Fruit fly (Drosophila melanogaster) whole organism, embryonic: ENCODE data around the gene CG5535.

ENCODE experiments used
- Abd-B ChIP-seq: fragments of 200-800 bp; sonication (Bioruptor generic); optimal IDR thresholded peaks from 2 replicates; lab custom pipeline; 2018; ENCODE audit warnings: missing biosample characterization, mild to moderate bottlenecking, missing genetic modification characterization, moderate library complexity
- Asciz ChIP-seq: fragments of 200-800 bp; sonication (Bioruptor generic); optimal IDR thresholded peaks from 2 replicates; lab custom pipeline; 2017; ENCODE audit warnings: missing biosample characterization, mild to moderate bottlenecking, missing genetic modification characterization, missing genetic modification reagents
- CG11695 ChIP-seq: fragments of 200-800 bp; sonication (Bioruptor generic); IDR thresholded peaks from 3 replicates; pipeline ENCODE4 v1.3.6; 2022; ENCODE audit warnings: missing biosample characterization, missing genetic modification characterization
- CG12071 ChIP-seq: fragments of 200-800 bp; sonication (Bioruptor generic); optimal IDR thresholded peaks from 3 replicates; lab custom pipeline; 2018; ENCODE audit warnings: missing biosample characterization, mild to moderate bottlenecking, missing genetic modification characterization
- CG12299 ChIP-seq: fragments of 200-800 bp; sonication (Bioruptor generic); optimal IDR thresholded peaks from 2 replicates; lab custom pipeline; 2018; ENCODE audit warnings: missing biosample characterization, mild to moderate bottlenecking, missing genetic modification characterization
- CG13296 ChIP-seq: fragments of 200-800 bp; sonication (Bioruptor generic); optimal IDR thresholded peaks from 3 replicates; lab custom pipeline; 2018; ENCODE audit warnings: missing biosample characterization, mild to moderate bottlenecking, missing genetic modification characterization
- CG15011 ChIP-seq: fragments of 200-800 bp; sonication (Bioruptor generic); optimal IDR thresholded peaks from 3 replicates; lab custom pipeline; 2018; ENCODE audit warnings: missing biosample characterization, mild to moderate bottlenecking, missing genetic modification characterization
- CG17328 ChIP-seq: fragments of 200-800 bp; sonication (Bioruptor generic); IDR thresholded peaks from 2 replicates; pipeline ENCODE4 v1.3.6; 2022; ENCODE audit warnings: missing biosample characterization, missing genetic modification characterization
- CG17359 ChIP-seq: fragments of 200-800 bp; sonication (Bioruptor generic); optimal IDR thresholded peaks from 3 replicates; lab custom pipeline; 2018; ENCODE audit warnings: missing biosample characterization, mild to moderate bottlenecking, missing genetic modification characterization, moderate library complexity
- CG17568 ChIP-seq: fragments of 200-800 bp; sonication (Bioruptor generic); optimal IDR thresholded peaks from 2 replicates; lab custom pipeline; 2018; ENCODE audit warnings: missing biosample characterization, mild to moderate bottlenecking, missing genetic modification characterization, moderate library complexity
- CG30020 ChIP-seq: fragments of 200-800 bp; optimal IDR thresholded peaks from 2 replicates; lab custom pipeline; 2019; ENCODE audit warnings: missing biosample characterization, mild to moderate bottlenecking, missing genetic modification characterization, moderate library complexity
- CG32772 ChIP-seq: fragments of 200-800 bp; sonication (Bioruptor generic); IDR thresholded peaks from 2 replicates; pipeline ENCODE4 v1.3.6; 2022; ENCODE audit warnings: missing biosample characterization, missing genetic modification characterization
- CG43689 ChIP-seq: fragments of 200-800 bp; sonication (Bioruptor generic); IDR thresholded peaks from 2 replicates; pipeline ENCODE4 v1.3.6; 2022; ENCODE audit warnings: missing biosample characterization, missing genetic modification characterization
- CG6683 ChIP-seq: fragments of 200-800 bp; sonication (Bioruptor generic); optimal IDR thresholded peaks from 2 replicates; lab custom pipeline; 2017; ENCODE audit warnings: missing biosample characterization, mild to moderate bottlenecking, missing genetic modification characterization, missing genetic modification reagents
- CG8478 ChIP-seq: fragments of >200 bp; optimal IDR thresholded peaks from 2 replicates; lab custom pipeline; 2018
- CG8765 ChIP-seq: fragments of 200-800 bp; sonication (Bioruptor generic); IDR thresholded peaks from 2 replicates; pipeline ENCODE4 v1.3.6; 2022; ENCODE audit warnings: missing biosample characterization, missing genetic modification characterization
- CG9876 ChIP-seq: fragments of 200-800 bp; sonication (Bioruptor generic); optimal IDR thresholded peaks from 2 replicates; lab custom pipeline; 2016; ENCODE audit warnings: missing biosample characterization, missing genetic modification characterization
- CoRest ChIP-seq: fragments of 200-800 bp; sonication (Bioruptor generic); optimal IDR thresholded peaks from 3 replicates; lab custom pipeline; 2018; ENCODE audit warnings: missing biosample characterization, mild to moderate bottlenecking, missing genetic modification characterization, moderate library complexity
- D19B ChIP-seq: fragments of 200-800 bp; sonication (Bioruptor generic); optimal IDR thresholded peaks from 2 replicates; lab custom pipeline; 2017; ENCODE audit warnings: missing biosample characterization, mild to moderate bottlenecking, missing genetic modification characterization
- Dll ChIP-seq: fragments of 200-800 bp; sonication (Bioruptor generic); IDR thresholded peaks from 4 replicates; pipeline ENCODE4 v1.3.6; 2022; ENCODE audit warnings: missing biosample characterization, missing genetic modification characterization; ENCODE audit not compliant: partially characterized antibody
- Doc3 ChIP-seq: fragments of 200-800 bp; sonication (Bioruptor generic); IDR thresholded peaks from 3 replicates; pipeline ENCODE4 v1.3.6; 2022; ENCODE audit warnings: missing biosample characterization, missing genetic modification characterization; ENCODE audit not compliant: partially characterized antibody
- Dp ChIP-seq: fragments of 200-800 bp; sonication (Bioruptor generic); optimal IDR thresholded peaks from 2 replicates; lab custom pipeline; 2018; ENCODE audit warnings: missing biosample characterization, mild to moderate bottlenecking, missing genetic modification characterization, moderate library complexity
- Fer1 ChIP-seq: fragments of 200-800 bp; sonication (Bioruptor generic); optimal IDR thresholded peaks from 2 replicates; lab custom pipeline; 2017; ENCODE audit warnings: missing biosample characterization, mild to moderate bottlenecking, missing genetic modification characterization
- Gsc ChIP-seq: fragments of 200-800 bp; sonication (Bioruptor generic); IDR thresholded peaks from 2 replicates; pipeline ENCODE4 v1.3.6; 2022; ENCODE audit warnings: missing biosample characterization, missing genetic modification characterization
- Gug ChIP-seq: fragments of 200-800 bp; sonication (Bioruptor generic); IDR thresholded peaks from 4 replicates; pipeline ENCODE4 v1.3.6; 2022; ENCODE audit warnings: missing biosample characterization, missing genetic modification characterization
- H15 ChIP-seq: fragments of 200-800 bp; sonication (Bioruptor generic); IDR thresholded peaks from 3 replicates; pipeline ENCODE4 v1.3.6; 2022; ENCODE audit warnings: missing biosample characterization, missing genetic modification characterization
- Myb ChIP-seq: fragments of 200-800 bp; sonication (Bioruptor generic); optimal IDR thresholded peaks from 2 replicates; lab custom pipeline; 2016; ENCODE audit warnings: missing biosample characterization, missing genetic modification characterization
- NfI ChIP-seq: fragments of 200-800 bp; sonication (Bioruptor generic); optimal IDR thresholded peaks from 3 replicates; lab custom pipeline; 2018; ENCODE audit warnings: missing biosample characterization, mild to moderate bottlenecking, missing genetic modification characterization, moderate library complexity
- Optix ChIP-seq: fragments of 200-800 bp; sonication (Bioruptor generic); IDR thresholded peaks from 3 replicates; pipeline ENCODE4 v1.3.6; 2022; ENCODE audit warnings: missing biosample characterization, missing genetic modification characterization
- Rfx ChIP-seq: fragments of 200-800 bp; sonication (Bioruptor generic); IDR thresholded peaks from 2 replicates; pipeline ENCODE4 v1.3.6; 2022; ENCODE audit warnings: missing biosample characterization, missing genetic modification characterization
- Scr ChIP-seq: fragments of 200-800 bp; sonication (Bioruptor generic); IDR thresholded peaks from 2 replicates; pipeline ENCODE4 v1.3.6; 2022; ENCODE audit warnings: missing biosample characterization, missing genetic modification characterization; ENCODE audit not compliant: partially characterized antibody
- Stat92E ChIP-seq, 3 experiments: fragments of >200 bp in 2 of 3; fragments of 200-800 bp in 1 of 3; sonication (Bioruptor generic) in 1 of 3; optimal IDR thresholded peaks; 2 replicates each; lab custom pipeline; 2017 to 2019; ENCODE audit warnings: missing biosample characterization in 3 of 3, missing genetic modification characterization in 3 of 3, mild to moderate bottlenecking in 1 of 3, moderate library complexity in 1 of 3
- abd-A ChIP-seq: fragments of 200-800 bp; sonication (Bioruptor generic); optimal IDR thresholded peaks from 3 replicates; lab custom pipeline; 2019; ENCODE audit warnings: missing biosample characterization, mild to moderate bottlenecking, missing genetic modification characterization, moderate library complexity
- bab2 ChIP-seq: fragments of 200-800 bp; sonication (Bioruptor generic); optimal IDR thresholded peaks from 2 replicates; lab custom pipeline; 2016; ENCODE audit warnings: missing biosample characterization, missing genetic modification characterization
- cato ChIP-seq: fragments of 200-800 bp; sonication (Bioruptor generic); optimal IDR thresholded peaks from 2 replicates; lab custom pipeline; 2016; ENCODE audit warnings: missing biosample characterization, missing genetic modification characterization, borderline replicate concordance
- en ChIP-seq: fragments of 200-800 bp; sonication (Bioruptor generic); optimal IDR thresholded peaks from 2 replicates; lab custom pipeline; 2016; ENCODE audit warnings: missing biosample characterization, missing genetic modification characterization
- eve ChIP-seq, 2 experiments: fragments of >200 bp; optimal IDR thresholded peaks; 2 replicates each; lab custom pipeline; 2017; ENCODE audit warnings: missing biosample characterization in 2 of 2, missing genetic modification characterization in 2 of 2
- fd3F ChIP-seq: fragments of 200-800 bp; sonication (Bioruptor generic); optimal IDR thresholded peaks from 2 replicates; lab custom pipeline; 2018; ENCODE audit warnings: missing biosample characterization, mild to moderate bottlenecking, missing genetic modification characterization, moderate library complexity
- luna ChIP-seq: fragments of 200-800 bp; sonication (Bioruptor generic); optimal IDR thresholded peaks from 2 replicates; lab custom pipeline; 2016; ENCODE audit warnings: missing biosample characterization, missing genetic modification characterization
- oc ChIP-seq: fragments of 200-800 bp; sonication (Bioruptor generic); optimal IDR thresholded peaks from 2 replicates; lab custom pipeline; 2018; ENCODE audit warnings: missing biosample characterization, mild to moderate bottlenecking, missing genetic modification characterization, moderate library complexity
- peb ChIP-seq: fragments of 200-800 bp; sonication (Bioruptor generic); IDR thresholded peaks from 2 replicates; pipeline ENCODE4 v1.3.6; 2022; ENCODE audit warnings: missing biosample characterization, missing genetic modification characterization
- pzg ChIP-seq: fragments of 200-800 bp; sonication (Bioruptor generic); optimal IDR thresholded peaks from 3 replicates; lab custom pipeline; 2018; ENCODE audit warnings: missing biosample characterization, mild to moderate bottlenecking, missing genetic modification characterization, moderate library complexity
- repo ChIP-seq: fragments of 200-800 bp; sonication (Bioruptor generic); optimal IDR thresholded peaks from 2 replicates; lab custom pipeline; 2016; ENCODE audit warnings: missing biosample characterization, missing genetic modification characterization
- sens ChIP-seq: fragments of 200-800 bp; sonication (Bioruptor generic); peaks from one replicate; lab custom pipeline; 2016; ENCODE audit warnings: missing biosample characterization, missing genetic modification characterization
- sisA ChIP-seq: fragments of 200-800 bp; sonication (Bioruptor generic); IDR thresholded peaks from 2 replicates; pipeline ENCODE4 v1.3.6; 2022; ENCODE audit warnings: missing biosample characterization, missing genetic modification characterization
- slou ChIP-seq: fragments of 200-800 bp; sonication (Bioruptor generic); optimal IDR thresholded peaks from 3 replicates; lab custom pipeline; 2016; ENCODE audit warnings: missing biosample characterization, missing genetic modification characterization
- so ChIP-seq: fragments of 200-800 bp; sonication (Bioruptor generic); IDR thresholded peaks from 3 replicates; pipeline ENCODE4 v1.3.6; 2022; ENCODE audit warnings: missing biosample characterization, missing genetic modification characterization
- tll ChIP-seq, 2 experiments: fragments of 200-800 bp in 1 of 2; fragments of >200 bp in 1 of 2; sonication (Bioruptor generic) in 1 of 2; optimal IDR thresholded peaks; 2 replicates each; lab custom pipeline; 2017 to 2019; ENCODE audit warnings: missing biosample characterization in 2 of 2, missing genetic modification characterization in 2 of 2, mild to moderate bottlenecking in 1 of 2, moderate library complexity in 1 of 2
- trh ChIP-seq: fragments of 200-800 bp; sonication (Bioruptor generic); optimal IDR thresholded peaks from 2 replicates; lab custom pipeline; 2016; ENCODE audit warnings: missing biosample characterization, missing genetic modification characterization
- unpg ChIP-seq: fragments of 200-800 bp; sonication (Bioruptor generic); optimal IDR thresholded peaks from 3 replicates; lab custom pipeline; 2018; ENCODE audit warnings: missing biosample characterization, mild to moderate bottlenecking, missing genetic modification characterization, moderate library complexity

The CG5535 gene

DNA sequence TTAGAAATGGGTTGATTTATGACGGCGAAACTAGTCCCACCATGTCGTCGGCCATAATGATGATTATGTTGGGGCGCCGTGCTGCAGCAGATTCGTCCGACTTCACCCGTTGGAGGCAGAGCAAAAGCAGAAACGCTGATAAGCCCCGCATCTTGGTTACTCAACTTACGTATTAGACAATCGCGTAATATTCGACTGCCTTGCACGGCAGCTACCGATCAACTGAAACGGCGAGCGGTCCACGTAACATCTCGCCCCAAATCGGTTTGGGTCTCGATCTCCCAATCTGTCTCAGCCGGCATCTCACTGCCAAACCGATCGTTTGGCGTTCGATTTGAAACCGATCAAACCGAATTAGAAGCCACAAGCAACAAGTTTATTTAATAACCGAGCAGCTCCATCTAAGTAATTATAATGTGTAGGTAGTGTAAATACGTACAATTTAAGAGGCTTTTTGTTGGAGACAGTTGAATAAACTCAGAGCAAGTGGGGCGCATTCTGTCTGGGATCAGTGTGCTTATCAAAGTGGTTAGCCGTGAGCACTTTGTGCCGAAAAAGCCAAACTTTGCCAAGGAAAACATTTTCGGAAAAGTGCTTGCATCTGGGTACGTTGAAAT, 47.9 kb downstream of the CG5535 start, which contains the start of gene CG32191 (continued):
- TF ChIP-seq H15, result no peak
- TF ChIP-seq CG9876, result no peak
- TF ChIP-seq so (GFP tag; lab: Robert Waterston, UW), result no peak
- TF ChIP-seq CG43689 (GFP tag; lab: Robert Waterston, UW), result no peak
- TF ChIP-seq CG12299 (tag; lab: Kevin White, UChicago), result no peak
- TF ChIP-seq Dp (GFP tag; lab: Kevin White, UChicago), result no peak
- no peak for TF ChIP-seq luna (GFP tag; lab: Kevin White, UChicago)
- no peak for TF ChIP-seq Dll (GFP tag; lab: Robert Waterston, UW)
- TF ChIP-seq CG17568 (GFP tag; lab: Kevin White, UChicago), result no peak
- no peak for TF ChIP-seq CG30020
- TF ChIP-seq Optix (GFP tag; lab: Robert Waterston, UW), result no peak
- no peak for TF ChIP-seq CG8478 (lab: Kevin White, UChicago)
- TF ChIP-seq Gug, result no peak
- TF ChIP-seq repo, result no peak
- TF ChIP-seq fd3F, result no peak
- TF ChIP-seq tll (GFP tag; optimal IDR thresholded peaks at IDR 0.05; lab: Kevin White, UChicago), result no peak
- no peak for TF ChIP-seq CG32772 (GFP tag; lab: Robert Waterston, UW)
- no peak for TF ChIP-seq unpg (GFP tag; lab: Kevin White, UChicago)
- no peak for TF ChIP-seq Gsc (GFP tag; lab: Robert Waterston, UW)
- TF ChIP-seq CG12071 (GFP tag; lab: Kevin White, UChicago), result peak; percentile 32
- peak; percentile 38 for TF ChIP-seq CG13296 (GFP tag; lab: Kevin White, UChicago)
- TF ChIP-seq sisA, result no peak
- TF ChIP-seq CG15011, result peak; percentile 23
- no peak for TF ChIP-seq bab2
- TF ChIP-seq Myb (GFP tag; lab: Kevin White, UChicago), result no peak
- no peak for TF ChIP-seq Doc3 (GFP tag; lab: Robert Waterston, UW)
- no peak for TF ChIP-seq en (GFP tag; lab: Kevin White, UChicago)
- peak; percentile 40 for TF ChIP-seq oc
- TF ChIP-seq cato (GFP tag; lab: Kevin White, UChicago), result no peak
- no peak for TF ChIP-seq CG17359 (tag; lab: Kevin White, UChicago)
- TF ChIP-seq CoRest, result no peak
- TF ChIP-seq sens (GFP tag; lab: Kevin White, UChicago), result peak; percentile 69
- TF ChIP-seq Stat92E (GFP tag; optimal IDR thresholded peaks at IDR 0.05; lab: Kevin White, UChicago), result no peak
- TF ChIP-seq peb (GFP tag; lab: Robert Waterston, UW), result no peak
- TF ChIP-seq CG17328 (GFP tag; lab: Robert Waterston, UW), result no peak
- TF ChIP-seq CG6683, result no peak
- TF ChIP-seq Rfx (GFP tag; lab: Robert Waterston, UW), result peak; percentile 18; the same call in 1 of the 2 replicates
- TF ChIP-seq abd-A (tag; lab: Kevin White, UChicago), result no peak
- no peak for TF ChIP-seq eve (GFP tag; optimal IDR thresholded peaks at IDR 0.05; lab: Kevin White, UChicago)
- TF ChIP-seq Abd-B (GFP tag; lab: Kevin White, UChicago), result no peak
- no peak for TF ChIP-seq Scr
- no peak for TF ChIP-seq D19B (GFP tag; lab: Kevin White, UChicago)
- TF ChIP-seq trh (GFP tag; lab: Kevin White, UChicago), result no peak
- no peak for TF ChIP-seq Fer1
- TF ChIP-seq CG8765, result no peak
- TF ChIP-seq CG11695, result 0 out of 3 replicates have a peak, but pooled peaks have one; percentile 11
- TF ChIP-seq Asciz (GFP tag; lab: Kevin White, UChicago), result peak; percentile 52
- no peak for TF ChIP-seq slou (GFP tag; lab: Kevin White, UChicago)
- no peak for TF ChIP-seq NfI (GFP tag; lab: Kevin White, UChicago)
- no peak for TF ChIP-seq pzg (GFP tag; lab: Kevin White, UChicago)
